Fruit fly (Drosophila melanogaster) whole organism, embryonic: ENCODE measurements around the gene CG8837.

Experiments used
- Aef1 ChIP-seq: fragments of 200-800 bp; sonication (Bioruptor generic); IDR thresholded peaks from 3 replicates; pipeline ENCODE4 v1.3.6; 2022; ENCODE audit warnings: missing biosample characterization, missing genetic modification characterization
- Awh ChIP-seq: fragments of 200-800 bp; sonication (Bioruptor generic); IDR thresholded peaks from 2 replicates; pipeline ENCODE4, ENCODE4 v1.3.6; 2022; ENCODE audit warnings: missing biosample characterization, missing genetic modification characterization
- B-H2 ChIP-seq: fragments of 200-800 bp; sonication (Bioruptor generic); optimal IDR thresholded peaks from 2 replicates; lab custom pipeline; 2018; ENCODE audit warnings: missing biosample characterization, mild to moderate bottlenecking, missing genetic modification characterization
- BtbVII ChIP-seq: fragments of 200-800 bp; sonication (Bioruptor generic); optimal IDR thresholded peaks from 3 replicates; lab custom pipeline; 2017; ENCODE audit warnings: missing biosample characterization, mild to moderate bottlenecking, missing genetic modification characterization
- CG10654 ChIP-seq: fragments of 200-800 bp; sonication (Bioruptor generic); optimal IDR thresholded peaks from 2 replicates; lab custom pipeline; 2016; ENCODE audit warnings: missing biosample characterization, missing genetic modification characterization
- CG11504 ChIP-seq: fragments of 200-800 bp; sonication (Bioruptor generic); optimal IDR thresholded peaks from 3 replicates; lab custom pipeline; 2019; ENCODE audit warnings: missing biosample characterization, mild to moderate bottlenecking, missing genetic modification characterization, moderate library complexity
- CG12391 ChIP-seq: fragments of 200-800 bp; sonication (Bioruptor generic); optimal IDR thresholded peaks from 3 replicates; lab custom pipeline; 2018; ENCODE audit warnings: missing biosample characterization, mild to moderate bottlenecking, missing genetic modification characterization, moderate library complexity
- CG14965 ChIP-seq: fragments of 200-800 bp; sonication (Bioruptor generic); optimal IDR thresholded peaks from 2 replicates; lab custom pipeline; 2016; ENCODE audit warnings: missing biosample characterization, missing genetic modification characterization, borderline replicate concordance
- CG15269 ChIP-seq: fragments of 200-800 bp; sonication (Bioruptor generic); optimal IDR thresholded peaks from 2 replicates; lab custom pipeline; 2018; ENCODE audit warnings: missing biosample characterization, mild to moderate bottlenecking, missing genetic modification characterization, moderate library complexity
- CG1602 ChIP-seq: fragments of 200-800 bp; sonication (Bioruptor generic); optimal IDR thresholded peaks from 3 replicates; lab custom pipeline; 2016; ENCODE audit warnings: missing biosample characterization, missing genetic modification characterization
- CG17802 ChIP-seq: fragments of 200-800 bp; sonication (Bioruptor generic); optimal IDR thresholded peaks from 2 replicates; lab custom pipeline; 2018; ENCODE audit warnings: missing biosample characterization, mild to moderate bottlenecking, missing genetic modification characterization, moderate library complexity
- CG18011 ChIP-seq: fragments of 200-800 bp; sonication (Bioruptor generic); optimal IDR thresholded peaks from 2 replicates; lab custom pipeline; 2017; ENCODE audit warnings: missing biosample characterization, missing genetic modification characterization, mild to moderate bottlenecking, moderate library complexity, missing genotype
- CG31365 ChIP-seq: fragments of 200-800 bp; sonication (Bioruptor generic); optimal IDR thresholded peaks from 2 replicates; lab custom pipeline; 2018; ENCODE audit warnings: missing biosample characterization, mild to moderate bottlenecking, missing genetic modification characterization
- CG4282 ChIP-seq: fragments of 200-800 bp; sonication (Bioruptor generic); optimal IDR thresholded peaks from 2 replicates; lab custom pipeline; 2016; ENCODE audit warnings: missing biosample characterization, missing genetic modification characterization
- CG4820 ChIP-seq: fragments of 200-800 bp; sonication (Bioruptor generic); optimal IDR thresholded peaks from 3 replicates; lab custom pipeline; 2016; ENCODE audit warnings: missing biosample characterization, missing genetic modification characterization
- CG5245 ChIP-seq: fragments of 200-800 bp; sonication (Bioruptor generic); optimal IDR thresholded peaks from 3 replicates; lab custom pipeline; 2016; ENCODE audit warnings: missing biosample characterization, missing genetic modification characterization
- CG7357 ChIP-seq: fragments of 200-800 bp; sonication (Bioruptor generic); IDR thresholded peaks from 3 replicates; pipeline ENCODE4 v1.3.6; 2022; ENCODE audit warnings: missing biosample characterization, missing genetic modification characterization
- CG9215 ChIP-seq: fragments of 200-800 bp; sonication (Bioruptor generic); IDR thresholded peaks from 2 replicates; pipeline ENCODE4 v1.3.6; 2022; ENCODE audit warnings: missing biosample characterization, missing genetic modification characterization
- CG9797 ChIP-seq: fragments of 200-800 bp; sonication (Bioruptor generic); optimal IDR thresholded peaks from 3 replicates; lab custom pipeline; 2018; ENCODE audit warnings: missing biosample characterization, mild to moderate bottlenecking, missing genetic modification characterization
- Elba2 ChIP-seq: fragments of 200-800 bp; sonication (Bioruptor generic); optimal IDR thresholded peaks from 3 replicates; lab custom pipeline; 2016; ENCODE audit warnings: missing biosample characterization, missing genetic modification characterization
- Fer2 ChIP-seq: fragments of 200-800 bp; sonication (Bioruptor generic); optimal IDR thresholded peaks from 2 replicates; lab custom pipeline; 2018; ENCODE audit warnings: missing biosample characterization, mild to moderate bottlenecking, missing genetic modification characterization, moderate library complexity
- Fer3 ChIP-seq: fragments of 200-800 bp; sonication (Bioruptor generic); optimal IDR thresholded peaks from 2 replicates; lab custom pipeline; 2018; ENCODE audit warnings: missing biosample characterization, mild to moderate bottlenecking, missing genetic modification characterization, moderate library complexity
- HLH3B ChIP-seq: fragments of 200-800 bp; sonication (Bioruptor generic); IDR thresholded peaks from 2 replicates; pipeline ENCODE4 v1.3.6; 2022; ENCODE audit warnings: missing biosample characterization, missing genetic modification characterization
- Oaz ChIP-seq: fragments of 200-800 bp; sonication (Bioruptor generic); IDR thresholded peaks from 2 replicates; pipeline ENCODE4 v1.3.6; 2022; ENCODE audit warnings: missing biosample characterization, missing genetic modification characterization
- Pdp1 ChIP-seq, 2 experiments: fragments of 200-800 bp; sonication (Bioruptor generic); optimal IDR thresholded peaks; 3 replicates each; lab custom pipeline; 2016; ENCODE audit warnings: missing biosample characterization in 2 of 2, missing genetic modification characterization in 2 of 2, mild to moderate bottlenecking in 1 of 2, moderate library complexity in 1 of 2
- Sin3A ChIP-seq: fragments of >200 bp; optimal IDR thresholded peaks from 2 replicates; lab custom pipeline; 2018
- Sry-δ ChIP-seq: fragments of 200-800 bp; sonication (Bioruptor generic); optimal IDR thresholded peaks from 2 replicates; lab custom pipeline; 2016; ENCODE audit warnings: missing biosample characterization, missing genetic modification characterization
- Stat92E ChIP-seq, 3 experiments: fragments of >200 bp in 2 of 3; fragments of 200-800 bp in 1 of 3; sonication (Bioruptor generic) in 1 of 3; optimal IDR thresholded peaks; 2 replicates each; lab custom pipeline; 2017 to 2019; ENCODE audit warnings: missing biosample characterization in 3 of 3, missing genetic modification characterization in 3 of 3, mild to moderate bottlenecking in 1 of 3, moderate library complexity in 1 of 3
- Taf1 ChIP-seq: fragments of 200-800 bp; sonication (Bioruptor generic); IDR thresholded peaks from 2 replicates; pipeline ENCODE4 v1.3.6; 2022; ENCODE audit warnings: missing biosample characterization, missing genetic modification characterization
- Xbp1 ChIP-seq: fragments of 200-800 bp; sonication (Bioruptor generic); optimal IDR thresholded peaks from 3 replicates; lab custom pipeline; 2016; ENCODE audit warnings: missing biosample characterization, mild to moderate bottlenecking, missing genetic modification characterization
- abd-A ChIP-seq: fragments of 200-800 bp; sonication (Bioruptor generic); optimal IDR thresholded peaks from 3 replicates; lab custom pipeline; 2019; ENCODE audit warnings: missing biosample characterization, mild to moderate bottlenecking, missing genetic modification characterization, moderate library complexity
- ac ChIP-seq: fragments of 200-800 bp; sonication (Bioruptor generic); optimal IDR thresholded peaks from 3 replicates; lab custom pipeline; 2017; ENCODE audit warnings: missing biosample characterization, mild to moderate bottlenecking, missing genetic modification characterization
- amos ChIP-seq: fragments of 200-800 bp; sonication (Bioruptor generic); IDR thresholded peaks from 2 replicates; pipeline ENCODE4 v1.3.6; 2022; ENCODE audit warnings: missing biosample characterization, missing genetic modification characterization; ENCODE audit not compliant: partially characterized antibody
- ara ChIP-seq: fragments of 200-800 bp; sonication (Bioruptor generic); IDR thresholded peaks from 2 replicates; pipeline ENCODE4 v1.3.6; 2022; ENCODE audit warnings: missing biosample characterization, missing genetic modification characterization
- br ChIP-seq: fragments of >200 bp; optimal IDR thresholded peaks from 2 replicates; lab custom pipeline; 2017
- chinmo ChIP-seq: fragments of 200-800 bp; sonication (Bioruptor generic); IDR thresholded peaks from 4 replicates; pipeline ENCODE4 v1.3.6; 2022; ENCODE audit warnings: missing biosample characterization, missing genetic modification characterization; ENCODE audit not compliant: partially characterized antibody
- chn ChIP-seq: fragments of 200-800 bp; sonication (Bioruptor generic); optimal IDR thresholded peaks from 2 replicates; lab custom pipeline; 2016; ENCODE audit warnings: missing biosample characterization, missing genetic modification characterization
- fru ChIP-seq: fragments of >200 bp; optimal IDR thresholded peaks from 2 replicates; lab custom pipeline; 2017
- ftz-f1 ChIP-seq: fragments of 200-800 bp; sonication (Bioruptor generic); optimal IDR thresholded peaks from 2 replicates; lab custom pipeline; 2016; ENCODE audit warnings: missing biosample characterization, missing genetic modification characterization
- kah ChIP-seq: fragments of 200-800 bp; sonication (Bioruptor generic); optimal IDR thresholded peaks from 2 replicates; lab custom pipeline; 2018; ENCODE audit warnings: missing biosample characterization, mild to moderate bottlenecking, missing genetic modification characterization
- knrl ChIP-seq: fragments of 200-800 bp; sonication (Bioruptor generic); IDR thresholded peaks from 3 replicates; pipeline ENCODE4 v1.3.6; 2022; ENCODE audit warnings: missing biosample characterization, missing genetic modification characterization; ENCODE audit not compliant: partially characterized antibody
- lab ChIP-seq: fragments of 200-800 bp; sonication (Bioruptor generic); optimal IDR thresholded peaks from 3 replicates; lab custom pipeline; 2017; ENCODE audit warnings: missing biosample characterization, missing genetic modification characterization, mild to moderate bottlenecking, moderate library complexity, missing genetic modification reagents
- lmd ChIP-seq: fragments of 200-800 bp; sonication (Bioruptor generic); IDR thresholded peaks from 2 replicates; pipeline ENCODE4 v1.3.6; 2022; ENCODE audit warnings: missing biosample characterization, missing genetic modification characterization
- lov ChIP-seq, 2 experiments: fragments of 200-800 bp in 1 of 2; fragments of >200 bp in 1 of 2; sonication (Bioruptor generic) in 1 of 2; IDR thresholded peaks in 1 of 2; optimal IDR thresholded peaks in 1 of 2; 2 replicates in 1 of 2; 3 replicates in 1 of 2; pipeline versions ENCODE4 v1.3.6 to Lab custom; 2017 to 2022; ENCODE audit warnings: missing biosample characterization in 1 of 2, missing genetic modification characterization in 1 of 2
- luna ChIP-seq: fragments of 200-800 bp; sonication (Bioruptor generic); optimal IDR thresholded peaks from 2 replicates; lab custom pipeline; 2016; ENCODE audit warnings: missing biosample characterization, missing genetic modification characterization
- oc ChIP-seq: fragments of 200-800 bp; sonication (Bioruptor generic); optimal IDR thresholded peaks from 2 replicates; lab custom pipeline; 2018; ENCODE audit warnings: missing biosample characterization, mild to moderate bottlenecking, missing genetic modification characterization, moderate library complexity
- pzg ChIP-seq: fragments of 200-800 bp; sonication (Bioruptor generic); optimal IDR thresholded peaks from 3 replicates; lab custom pipeline; 2018; ENCODE audit warnings: missing biosample characterization, mild to moderate bottlenecking, missing genetic modification characterization, moderate library complexity
- sd ChIP-seq: fragments of 200-800 bp; sonication (Bioruptor generic); optimal IDR thresholded peaks from 3 replicates; lab custom pipeline; 2018; ENCODE audit warnings: missing biosample characterization, mild to moderate bottlenecking, missing genetic modification characterization, moderate library complexity
- wor ChIP-seq: fragments of 200-800 bp; sonication (Bioruptor generic); IDR thresholded peaks from 2 replicates; pipeline ENCODE4 v1.3.6; 2022; ENCODE audit warnings: missing biosample characterization, missing genetic modification characterization
- zfh2 ChIP-seq: fragments of 200-800 bp; sonication (Bioruptor generic); optimal IDR thresholded peaks from 2 replicates; lab custom pipeline; 2016; ENCODE audit warnings: missing biosample characterization, missing genetic modification characterization

The CG8837 gene

dm6 chr2L:3348146-3348747, 28.2 kb downstream of the CG8837 start (continued):
- TF ChIP-seq abd-A, result no peak
- peak; percentile 54; the same call in 1 of the 2 replicates for TF ChIP-seq Oaz (GFP tag; lab: Robert Waterston, UW)
- TF ChIP-seq Aef1 (GFP tag; lab: Robert Waterston, UW), result peak; percentile 78
- TF ChIP-seq zfh2 (GFP tag; lab: Kevin White, UChicago), result no peak
- peak; percentile 76 for TF ChIP-seq chn (GFP tag; lab: Kevin White, UChicago)
- TF ChIP-seq Stat92E (GFP tag; optimal IDR thresholded peaks at IDR 0.05; lab: Kevin White, UChicago), result no peak
- no peak for TF ChIP-seq pzg
- no peak for TF ChIP-seq CG9797 (GFP tag; lab: Kevin White, UChicago)
- peak; percentile 97 for TF ChIP-seq Awh (GFP tag; lab: Robert Waterston, UW)
- TF ChIP-seq Fer3 (tag; lab: Kevin White, UChicago), result peak; percentile 65
- peak; percentile 65 for TF ChIP-seq CG17802
- TF ChIP-seq luna (GFP tag; lab: Kevin White, UChicago), result no peak
- TF ChIP-seq CG12391 (tag; lab: Kevin White, UChicago), result peak; percentile 84
- TF ChIP-seq amos (GFP tag; lab: Robert Waterston, UW), result no peak
- no peak for TF ChIP-seq Elba2 (GFP tag; lab: Kevin White, UChicago)
- TF ChIP-seq wor (GFP tag; lab: Robert Waterston, UW), result peak; percentile 84
- no peak for TF ChIP-seq CG14965 (GFP tag; lab: Kevin White, UChicago)
- TF ChIP-seq HLH3B (GFP tag; lab: Robert Waterston, UW), result peak; percentile 93
- peak; percentile 10 for TF ChIP-seq CG18011 (GFP tag; lab: Kevin White, UChicago)
- no peak for TF ChIP-seq Fer2 (tag; lab: Kevin White, UChicago)
- TF ChIP-seq knrl (GFP tag; lab: Robert Waterston, UW), result peak; percentile 49; the same call in 1 of the 3 replicates
- TF ChIP-seq CG7357 (GFP tag; lab: Robert Waterston, UW), result peak; percentile 69
- no peak for TF ChIP-seq lov (optimal IDR thresholded peaks at IDR 0.05; lab: Kevin White, UChicago)
- TF ChIP-seq lov (GFP tag; IDR thresholded peaks at IDR 0.05; lab: Robert Waterston, UW), result peak; percentile 94
- peak; percentile 85 for TF ChIP-seq oc
- peak; percentile 53 to 57 for TF ChIP-seq Pdp1 (GFP tag; optimal IDR thresholded peaks at IDR 0.05; lab: Kevin White, UChicago)
- TF ChIP-seq CG4820, result peak; percentile 67
- TF ChIP-seq ara (GFP tag; lab: Robert Waterston, UW), result peak; percentile 94
- TF ChIP-seq lmd (GFP tag; lab: Robert Waterston, UW), result peak; percentile 81
- TF ChIP-seq CG1602 (GFP tag; lab: Kevin White, UChicago), result peak; percentile 64
- TF ChIP-seq Xbp1 (GFP tag; lab: Kevin White, UChicago), result peak; percentile 68
- TF ChIP-seq chinmo, result no peak
- TF ChIP-seq CG4282, result no peak
- TF ChIP-seq ac (GFP tag; lab: Kevin White, UChicago), result no peak
- TF ChIP-seq fru (lab: Kevin White, UChicago), result no peak
- peak; percentile 29; the same call in 1 of the 2 replicates for TF ChIP-seq CG9215 (GFP tag; lab: Robert Waterston, UW)
- TF ChIP-seq sd (tag; lab: Kevin White, UChicago), result peak; percentile 6
- no peak for TF ChIP-seq br (lab: Kevin White, UChicago)
- TF ChIP-seq CG15269 (tag; lab: Kevin White, UChicago), result peak; percentile 77
- TF ChIP-seq ftz-f1, result no peak
- peak; percentile 33 for TF ChIP-seq BtbVII (GFP tag; lab: Kevin White, UChicago)
- TF ChIP-seq Sin3A (lab: Kevin White, UChicago), result no peak
- TF ChIP-seq CG10654 (GFP tag; lab: Kevin White, UChicago), result peak; percentile 70
- TF ChIP-seq Sry-δ (GFP tag; lab: Kevin White, UChicago), result no peak
- no peak for TF ChIP-seq B-H2
- peak; percentile 28 for TF ChIP-seq CG31365 (tag; lab: Kevin White, UChicago)
- TF ChIP-seq CG11504 (tag; lab: Kevin White, UChicago), result peak; percentile 83
- peak; percentile 72 for TF ChIP-seq kah
- peak; percentile 48 for TF ChIP-seq CG5245 (GFP tag; lab: Kevin White, UChicago)
- 0 out of 2 replicates have a peak, but pooled peaks have one; percentile 34 for TF ChIP-seq Taf1 (GFP tag; lab: Robert Waterston, UW)
- peak; percentile 77 for TF ChIP-seq lab (GFP tag; lab: Kevin White, UChicago)
